Fruit fly (Drosophila melanogaster) whole organism, pupa: Measurements from ENCODE around the gene M6.

Source experiments
- CG10348 ChIP-seq: fragments of 200-800 bp; sonication (Bioruptor generic); IDR thresholded peaks from 2 replicates; pipeline ENCODE4 v1.3.6; 2022; ENCODE audit warnings: missing biosample characterization, missing genetic modification characterization
- CG12605 ChIP-seq: fragments of 200-800 bp; sonication (Bioruptor generic); IDR thresholded peaks from 2 replicates; pipeline ENCODE4 v1.3.6; 2022; ENCODE audit warnings: missing biosample characterization, missing genetic modification characterization
- CG13204 ChIP-seq: fragments of 200-800 bp; sonication (Bioruptor generic); optimal IDR thresholded peaks from 2 replicates; lab custom pipeline; 2018; ENCODE audit warnings: missing biosample characterization, mild to moderate bottlenecking, missing genetic modification characterization, moderate library complexity
- CG14655 ChIP-seq: fragments of 200-800 bp; sonication (Bioruptor generic); optimal IDR thresholded peaks from 3 replicates; lab custom pipeline; 2017; ENCODE audit warnings: mild to moderate bottlenecking, missing biosample characterization, missing genetic modification reagents, missing genetic modification characterization
- CG15710 ChIP-seq: fragments of 200-800 bp; sonication (Bioruptor generic); optimal IDR thresholded peaks from 2 replicates; lab custom pipeline; 2018; ENCODE audit warnings: missing biosample characterization, mild to moderate bottlenecking, missing genetic modification characterization, moderate library complexity
- CG17806 ChIP-seq: fragments of 200-800 bp; sonication (Bioruptor generic); optimal IDR thresholded peaks from 2 replicates; lab custom pipeline; 2018; ENCODE audit warnings: missing biosample characterization, mild to moderate bottlenecking, missing genetic modification characterization, moderate library complexity
- CG32121 ChIP-seq: fragments of 200-800 bp; sonication (Bioruptor generic); IDR thresholded peaks from 2 replicates; pipeline ENCODE4 v1.3.6; 2022; ENCODE audit warnings: missing biosample characterization, missing genetic modification characterization
- CG34367 ChIP-seq: fragments of 200-800 bp; sonication (Bioruptor generic); optimal IDR thresholded peaks from 2 replicates; lab custom pipeline; 2018; ENCODE audit warnings: missing biosample characterization, mild to moderate bottlenecking, missing genetic modification characterization
- CG4496 ChIP-seq: fragments of 200-800 bp; sonication (Bioruptor generic); IDR thresholded peaks from 3 replicates; pipeline ENCODE4 v1.3.6; 2022; ENCODE audit warnings: missing biosample characterization, missing genetic modification characterization
- CG8159 ChIP-seq: fragments of 200-800 bp; sonication (Bioruptor generic); optimal IDR thresholded peaks from 3 replicates; lab custom pipeline; 2018; ENCODE audit warnings: missing biosample characterization, mild to moderate bottlenecking, missing genetic modification characterization, moderate library complexity
- CG8301 ChIP-seq: fragments of 200-800 bp; sonication (Bioruptor generic); optimal IDR thresholded peaks from 2 replicates; lab custom pipeline; 2018; ENCODE audit warnings: missing biosample characterization, mild to moderate bottlenecking, missing genetic modification characterization
- CG9948 ChIP-seq: fragments of 200-800 bp; sonication (Bioruptor generic); optimal IDR thresholded peaks from 2 replicates; lab custom pipeline; 2018; ENCODE audit warnings: missing biosample characterization, mild to moderate bottlenecking, missing genetic modification characterization, moderate library complexity
- D1 ChIP-seq: fragments of 200-800 bp; sonication (Bioruptor generic); optimal IDR thresholded peaks from 2 replicates; lab custom pipeline; 2018; ENCODE audit warnings: missing biosample characterization, mild to moderate bottlenecking, missing genetic modification characterization, moderate library complexity
- EcR ChIP-seq: fragments of 200-800 bp; sonication (Bioruptor generic); optimal IDR thresholded peaks from 3 replicates; lab custom pipeline; 2019; ENCODE audit warnings: missing biosample characterization, missing genetic modification characterization, mild to moderate bottlenecking, moderate library complexity, missing genetic modification reagents
- Ets98B ChIP-seq: fragments of 200-800 bp; sonication (Bioruptor generic); IDR thresholded peaks from 2 replicates; pipeline ENCODE4 v1.3.6; 2022; ENCODE audit warnings: missing biosample characterization, missing genetic modification characterization
- Pif1A ChIP-seq: fragments of 200-800 bp; sonication (Bioruptor generic); optimal IDR thresholded peaks from 3 replicates; lab custom pipeline; 2016; ENCODE audit warnings: missing biosample characterization, missing genetic modification characterization
- Pif1B ChIP-seq: fragments of 200-800 bp; sonication (Bioruptor generic); optimal IDR thresholded peaks from 3 replicates; lab custom pipeline; 2016; ENCODE audit warnings: missing biosample characterization, missing genetic modification characterization
- Snoo ChIP-seq: fragments of 200-800 bp; sonication (Bioruptor generic); optimal IDR thresholded peaks from 3 replicates; lab custom pipeline; 2017; ENCODE audit warnings: missing biosample characterization, mild to moderate bottlenecking, missing genetic modification characterization, inconsistent platforms
- fd96Ca ChIP-seq: fragments of 200-800 bp; sonication (Bioruptor generic); IDR thresholded peaks from 3 replicates; pipeline ENCODE4 v1.3.6; 2022; ENCODE audit warnings: missing biosample characterization, missing genetic modification characterization
- gl ChIP-seq: fragments of 200-800 bp; sonication (Bioruptor generic); optimal IDR thresholded peaks from 2 replicates; lab custom pipeline; 2018; ENCODE audit warnings: missing biosample characterization, mild to moderate bottlenecking, missing genetic modification characterization
- rn ChIP-seq: fragments of 200-800 bp; sonication (Bioruptor generic); IDR thresholded peaks from 2 replicates; pipeline ENCODE4 v1.3.6; 2022; ENCODE audit warnings: missing biosample characterization, missing genetic modification characterization

The M6 gene

dm6 chr3L:21501928-21502327 is 5.7 kb upstream of the M6 start:
- TF ChIP-seq CG32121 (GFP tag; lab: Robert Waterston, UW) (no peak), CG34367 (tag; lab: Kevin White, UChicago) (no peak), Ets98B (GFP tag; lab: Robert Waterston, UW) (no peak), Pif1B (no peak), D1 (tag; lab: Kevin White, UChicago) (no peak), CG9948 (tag; lab: Kevin White, UChicago) (no peak)

- TF ChIP-seq Ets98B (GFP tag; lab: Robert Waterston, UW) (no peak), CG32121 (GFP tag; lab: Robert Waterston, UW) (no peak)
These were observed 303 bp downstream of the M6 start for dm6 chr3L:21507955-21508354.

dm6 chr3L:21508621-21509020 is 969 bp downstream of the M6 start:
- TF ChIP-seq EcR (peak; percentile 73), Pif1B (no peak)

dm6 chr3L:21509488-21510122 is 2.0 kb downstream of the M6 start:
- peak; percentile 44 for TF ChIP-seq Snoo
- TF ChIP-seq CG10348 (GFP tag; lab: Robert Waterston, UW) = no peak
- TF ChIP-seq CG14655 (GFP tag; lab: Kevin White, UChicago) = peak; percentile 73
- TF ChIP-seq CG15710 (tag; lab: Kevin White, UChicago) = peak; percentile 31
- TF ChIP-seq CG9948 (tag; lab: Kevin White, UChicago) = peak; percentile 39
- TF ChIP-seq rn = no peak
- peak; percentile 71 for TF ChIP-seq CG4496 (GFP tag; lab: Robert Waterston, UW)
- TF ChIP-seq D1 (tag; lab: Kevin White, UChicago) = no peak
- TF ChIP-seq CG34367 (tag; lab: Kevin White, UChicago) = peak; percentile 25
- 0 out of 2 replicates have a peak, but pooled peaks have one; percentile 21 for TF ChIP-seq CG12605 (GFP tag; lab: Robert Waterston, UW)
- peak; percentile 55 for TF ChIP-seq CG8159 (tag; lab: Kevin White, UChicago)
- TF ChIP-seq Pif1B = peak; percentile 37
- no peak for TF ChIP-seq fd96Ca (GFP tag; lab: Robert Waterston, UW)
- no peak for TF ChIP-seq CG13204 (GFP tag; lab: Kevin White, UChicago)
- peak; percentile 72 for TF ChIP-seq CG8301 (tag; lab: Kevin White, UChicago)
- 0 out of 2 replicates have a peak, but pooled peaks have one; percentile 25 for TF ChIP-seq Ets98B (GFP tag; lab: Robert Waterston, UW)
- TF ChIP-seq CG17806 (tag; lab: Kevin White, UChicago) = peak; percentile 45
- peak; percentile 74 for TF ChIP-seq Pif1A (GFP tag; lab: Kevin White, UChicago)
- TF ChIP-seq CG32121 (GFP tag; lab: Robert Waterston, UW) = peak; percentile 46; the same call in 1 of the 2 replicates

- TF ChIP-seq D1 (tag; lab: Kevin White, UChicago) = no peak
- TF ChIP-seq CG12605 (GFP tag; lab: Robert Waterston, UW) = 0 out of 2 replicates have a peak, but pooled peaks have one; percentile 42
- peak; percentile 72 for TF ChIP-seq Ets98B (GFP tag; lab: Robert Waterston, UW)
- TF ChIP-seq CG34367 (tag; lab: Kevin White, UChicago) = peak; percentile 70
- TF ChIP-seq CG8301 (tag; lab: Kevin White, UChicago) = peak; percentile 56
- TF ChIP-seq Pif1B = peak; percentile 80
- no peak for TF ChIP-seq gl (tag; lab: Kevin White, UChicago)
- peak; percentile 84 for TF ChIP-seq CG4496 (GFP tag; lab: Robert Waterston, UW)
- peak; percentile 84 for TF ChIP-seq CG8159 (tag; lab: Kevin White, UChicago)
- no peak for TF ChIP-seq CG13204 (GFP tag; lab: Kevin White, UChicago)
- no peak for TF ChIP-seq EcR
- peak; percentile 77 for TF ChIP-seq Snoo
- TF ChIP-seq rn = no peak; the same call in 1 of the 2 replicates
- peak; percentile 69; the same call in 2 of the 3 replicates for TF ChIP-seq fd96Ca (GFP tag; lab: Robert Waterston, UW)
- peak; percentile 72 for TF ChIP-seq CG17806 (tag; lab: Kevin White, UChicago)
- peak; percentile 79 for TF ChIP-seq CG15710 (tag; lab: Kevin White, UChicago)
- TF ChIP-seq CG32121 (GFP tag; lab: Robert Waterston, UW) = peak; percentile 77
- TF ChIP-seq CG10348 (GFP tag; lab: Robert Waterston, UW) = peak; percentile 55; the same call in 1 of the 2 replicates
- TF ChIP-seq Pif1A (GFP tag; lab: Kevin White, UChicago) = peak; percentile 67
- TF ChIP-seq CG14655 (GFP tag; lab: Kevin White, UChicago) = peak; percentile 87
- TF ChIP-seq CG9948 (tag; lab: Kevin White, UChicago) = peak; percentile 74
- TF ChIP-seq, all 21 proteins: peak for 16
These were observed 8.4 kb downstream of the M6 start, which contains the start of the genes SAK and Cdk12 for dm6 chr3L:21515823-21516715. SAK (minus strand) TSS chr3L:21515887. Cdk12 (plus strand) TSS chr3L:21516306.
